Worm (Caenorhabditis elegans) whole organism, L2 larva: ENCODE measurements around the gene ent-7.

Experiments
- C34F6.9 ChIP-seq: fragments of 150-350 bp; optimal IDR thresholded peaks from 2 replicates; lab custom pipeline; 2014; ENCODE audit warnings: missing biosample characterization, missing genetic modification characterization
- F13H6.1 ChIP-seq: sonication (generic microtip); optimal IDR thresholded peaks from 2 replicates; lab custom pipeline; 2016; ENCODE audit warnings: missing genetic modification characterization, missing compliant biosample characterization
- R02D3.7 ChIP-seq: fragments of 150-350 bp; optimal IDR thresholded peaks from 2 replicates; lab custom pipeline; 2014; ENCODE audit warnings: missing biosample characterization, missing genetic modification characterization
- ZK546.5 ChIP-seq: sonication (generic microtip); optimal IDR thresholded peaks from 2 replicates; lab custom pipeline; 2017; ENCODE audit warnings: missing biosample characterization, missing genetic modification characterization
- alr-1 ChIP-seq: fragments of 150-350 bp; optimal IDR thresholded peaks from 2 replicates; lab custom pipeline; 2014; ENCODE audit warnings: missing biosample characterization, missing genetic modification characterization
- aly-2 ChIP-seq: fragments of 150-350 bp; optimal IDR thresholded peaks from 2 replicates; lab custom pipeline; 2014; ENCODE audit warnings: missing biosample characterization, missing genetic modification characterization
- ama-1 ChIP-seq: fragments of 150-350 bp; optimal IDR thresholded peaks from 2 replicates; lab custom pipeline; 2018; ENCODE audit warnings: inconsistent platforms
- blmp-1 ChIP-seq: sonication (generic microtip); optimal IDR thresholded peaks from 2 replicates; lab custom pipeline; 2017; ENCODE audit warnings: missing genetic modification characterization, mild to moderate bottlenecking, missing compliant biosample characterization, antibody characterized with exemption, moderate library complexity; ENCODE audit not compliant: insufficient read depth
- ceh-16 ChIP-seq: fragments of 150-350 bp; optimal IDR thresholded peaks from 2 replicates; lab custom pipeline; 2014; ENCODE audit warnings: missing biosample characterization, missing genetic modification characterization
- ceh-82 ChIP-seq: fragments of 150-350 bp; optimal IDR thresholded peaks from 2 replicates; lab custom pipeline; 2014; ENCODE audit warnings: missing biosample characterization, missing genetic modification characterization
- crh-2 ChIP-seq: sonication (generic microtip); optimal IDR thresholded peaks from 2 replicates; lab custom pipeline; 2017; ENCODE audit warnings: missing biosample characterization, missing genetic modification characterization
- dmd-4 ChIP-seq: sonication (generic microtip); optimal IDR thresholded peaks from 2 replicates; lab custom pipeline; 2017; ENCODE audit warnings: missing biosample characterization, missing genetic modification characterization
- egl-27 ChIP-seq: sonication (generic microtip); optimal IDR thresholded peaks from 3 replicates; lab custom pipeline; 2017; ENCODE audit warnings: missing biosample characterization, missing genetic modification reagents, missing genetic modification characterization
- elt-3 ChIP-seq: sonication (generic microtip); optimal IDR thresholded peaks from 2 replicates; lab custom pipeline; 2017; ENCODE audit warnings: missing biosample characterization, missing genetic modification characterization
- fos-1 ChIP-seq: fragments of 150-350 bp; optimal IDR thresholded peaks from 2 replicates; lab custom pipeline; 2014; ENCODE audit warnings: missing biosample characterization, missing genetic modification characterization
- gmeb-1 ChIP-seq: fragments of 150-350 bp; optimal IDR thresholded peaks from 2 replicates; lab custom pipeline; 2014; ENCODE audit warnings: missing biosample characterization, missing genetic modification characterization
- lin-11 ChIP-seq: fragments of 150-350 bp; sonication (generic microtip); optimal IDR thresholded peaks from 2 replicates; lab custom pipeline; 2014; ENCODE audit warnings: missing biosample characterization, missing genetic modification characterization, inconsistent platforms, mixed read lengths
- lin-13 ChIP-seq: fragments of 150-350 bp; optimal IDR thresholded peaks from 2 replicates; lab custom pipeline; 2014; ENCODE audit warnings: missing biosample characterization, missing genetic modification reagents, missing genetic modification characterization
- lin-39 ChIP-seq: fragments of 150-350 bp; optimal IDR thresholded peaks from 2 replicates; lab custom pipeline; 2014; ENCODE audit warnings: missing biosample characterization, missing genetic modification reagents, missing genetic modification characterization
- lsy-2 ChIP-seq, 2 experiments: fragments of 150-350 bp in 1 of 2; sonication (generic microtip) in 1 of 2; optimal IDR thresholded peaks; 2 replicates each; lab custom pipeline; 2014 to 2017; ENCODE audit warnings: missing biosample characterization in 2 of 2, missing genetic modification characterization in 2 of 2
- mab-5 ChIP-seq: fragments of 150-350 bp; optimal IDR thresholded peaks from 2 replicates; lab custom pipeline; 2014; ENCODE audit warnings: missing biosample characterization, missing genetic modification characterization
- mbf-1 ChIP-seq: sonication (generic microtip); optimal IDR thresholded peaks from 2 replicates; lab custom pipeline; 2017; ENCODE audit warnings: missing biosample characterization, missing genetic modification characterization
- mdl-1 ChIP-seq, 2 experiments: fragments of 150-350 bp in 1 of 2; sonication (generic microtip) in 1 of 2; optimal IDR thresholded peaks; 2 replicates each; lab custom pipeline; 2017; ENCODE audit warnings: missing biosample characterization in 2 of 2, missing genetic modification characterization in 2 of 2
- nhr-10 ChIP-seq: sonication (generic microtip); optimal IDR thresholded peaks from 2 replicates; lab custom pipeline; 2017; ENCODE audit warnings: missing biosample characterization, missing genetic modification characterization
- nhr-11 ChIP-seq: fragments of 150-350 bp; optimal IDR thresholded peaks from 2 replicates; lab custom pipeline; 2014; ENCODE audit warnings: missing biosample characterization, missing genetic modification characterization
- nhr-12 ChIP-seq: fragments of 150-350 bp; optimal IDR thresholded peaks from 2 replicates; lab custom pipeline; 2014; ENCODE audit warnings: missing biosample characterization, missing genetic modification characterization
- nhr-129 ChIP-seq: fragments of 150-350 bp; optimal IDR thresholded peaks from 2 replicates; lab custom pipeline; 2014; ENCODE audit warnings: missing biosample characterization, missing genetic modification characterization
- nhr-21 ChIP-seq: fragments of 150-350 bp; optimal IDR thresholded peaks from 2 replicates; lab custom pipeline; 2014; ENCODE audit warnings: missing biosample characterization, missing genetic modification characterization
- nhr-23 ChIP-seq: fragments of 150-350 bp; optimal IDR thresholded peaks from 2 replicates; lab custom pipeline; 2014; ENCODE audit warnings: missing biosample characterization, missing genetic modification reagents, missing genetic modification characterization
- nhr-237 ChIP-seq: fragments of 150-350 bp; optimal IDR thresholded peaks from 2 replicates; lab custom pipeline; 2014; ENCODE audit warnings: missing biosample characterization, missing genetic modification characterization
- nhr-25 ChIP-seq: fragments of 150-350 bp; sonication (generic microtip); optimal IDR thresholded peaks from 3 replicates; lab custom pipeline; 2014; ENCODE audit warnings: missing biosample characterization, missing genetic modification characterization
- nhr-6 ChIP-seq: fragments of 150-350 bp; optimal IDR thresholded peaks from 2 replicates; lab custom pipeline; 2014; ENCODE audit warnings: missing biosample characterization, missing genetic modification characterization
- nhr-77 ChIP-seq: fragments of 150-350 bp; optimal IDR thresholded peaks from 2 replicates; lab custom pipeline; 2014; ENCODE audit warnings: missing biosample characterization, missing genetic modification characterization
- peb-1 ChIP-seq: fragments of 150-350 bp; optimal IDR thresholded peaks from 2 replicates; lab custom pipeline; 2014; ENCODE audit warnings: missing biosample characterization, missing genetic modification characterization
- sem-4 ChIP-seq: fragments of 150-350 bp; optimal IDR thresholded peaks from 2 replicates; lab custom pipeline; 2014; ENCODE audit warnings: missing biosample characterization, missing genetic modification reagents, missing genetic modification characterization
- sma-3 ChIP-seq: sonication (generic microtip); optimal IDR thresholded peaks from 2 replicates; lab custom pipeline; 2016; ENCODE audit warnings: missing genetic modification reagents, missing genetic modification characterization, missing compliant biosample characterization
- sma-9 ChIP-seq, 2 experiments: fragments of 150-350 bp in 1 of 2; sonication (generic microtip) in 1 of 2; optimal IDR thresholded peaks; 2 replicates each; lab custom pipeline; 2014 to 2016; ENCODE audit warnings: missing genetic modification characterization in 2 of 2, mild to moderate bottlenecking in 1 of 2, missing biosample characterization in 1 of 2, missing compliant biosample characterization in 1 of 2, missing genetic modification reagents in 1 of 2, moderate library complexity in 1 of 2
- snpc-4 ChIP-seq: fragments of 150-350 bp; optimal IDR thresholded peaks from 2 replicates; lab custom pipeline; 2014; ENCODE audit warnings: missing biosample characterization, missing genetic modification characterization
- unc-55 ChIP-seq: fragments of 150-350 bp; sonication (generic microtip); optimal IDR thresholded peaks from 3 replicates; lab custom pipeline; 2014; ENCODE audit warnings: missing biosample characterization, missing genetic modification reagents, missing genetic modification characterization
- unc-62 ChIP-seq: fragments of 150-350 bp; optimal IDR thresholded peaks from 2 replicates; lab custom pipeline; 2014; ENCODE audit warnings: missing biosample characterization, missing genetic modification reagents, missing genetic modification characterization
- zag-1 ChIP-seq: fragments of 150-350 bp; optimal IDR thresholded peaks from 2 replicates; lab custom pipeline; 2014; ENCODE audit warnings: missing biosample characterization, missing genetic modification characterization
- ztf-11 ChIP-seq: sonication (generic microtip); optimal IDR thresholded peaks from 2 replicates; lab custom pipeline; 2017; ENCODE audit warnings: missing biosample characterization, missing genetic modification characterization
- ztf-4 ChIP-seq: fragments of 150-350 bp; optimal IDR thresholded peaks from 2 replicates; lab custom pipeline; 2014; ENCODE audit warnings: missing biosample characterization, missing genetic modification characterization

ent-7 gene

ce11 chrIV:10003372-10003771 lies 13.7 kb upstream of the ent-7 start, which contains the start of the genes C47E12.2 and sars-1:
TSS of gene C47E12.2 (minus strand) at chrIV:10003502.
TSS of gene sars-1 (plus strand) at chrIV:10003726.
- TF ChIP-seq R02D3.7 (tag; lab: Kevin White, UChicago) = no peak
- peak; percentile 32 for TF ChIP-seq crh-2
- TF ChIP-seq nhr-6 (tag; lab: Kevin White, UChicago) = no peak
- peak; percentile 18 for TF ChIP-seq C34F6.9 (tag; lab: Kevin White, UChicago)
- TF ChIP-seq nhr-11 (tag; lab: Kevin White, UChicago) = no peak
- peak; percentile 58 to 92 for TF ChIP-seq lsy-2 (tag; optimal IDR thresholded peaks at IDR 0.05; lab: Kevin White, UChicago)
- peak; percentile 88 for TF ChIP-seq nhr-129 (tag; lab: Kevin White, UChicago)

ce11 chrIV:10006792-10007191 lies 10.3 kb upstream of the ent-7 start, which contains the start of gene C47E12.13:
TSS of gene C47E12.13 (minus strand) at chrIV:10006892.
- TF ChIP-seq nhr-25 (tag; lab: Kevin White, UChicago) = no peak
- no peak for TF ChIP-seq gmeb-1 (tag; lab: Kevin White, UChicago)
- TF ChIP-seq lsy-2 (tag; optimal IDR thresholded peaks at IDR 0.05; lab: Kevin White, UChicago) = no peak

ce11 chrIV:10007758-10008157 lies 9.3 kb upstream of the ent-7 start:
- TF ChIP-seq C34F6.9 (tag; lab: Kevin White, UChicago) (peak; percentile 8), lin-11 (no peak), ZK546.5 (tag; lab: Kevin White, UChicago) (no peak), sma-3 (GFP tag; lab: Kevin White, UChicago) (peak; percentile 37), aly-2 (tag; lab: Kevin White, UChicago) (no peak), ztf-11 (no peak), nhr-129 (tag; lab: Kevin White, UChicago) (peak; percentile 11), sma-9 (GFP tag; optimal IDR thresholded peaks at IDR 0.05; lab: Kevin White, UChicago) (no peak), sma-9 (tag; optimal IDR thresholded peaks at IDR 0.05; lab: Kevin White, UChicago) (no peak), ama-1 (lab: Kevin White, UChicago) (no peak), sem-4 (tag; lab: Kevin White, UChicago) (no peak), fos-1 (tag; lab: Kevin White, UChicago) (peak; percentile 46), dmd-4 (no peak), blmp-1 (peak; percentile 93), mdl-1 (tag; optimal IDR thresholded peaks at IDR 0.05; lab: Kevin White, UChicago) (peak in 1 of 2 experiments; percentile 19), ceh-82 (tag; lab: Kevin White, UChicago) (no peak), mab-5 (no peak), nhr-23 (tag; lab: Kevin White, UChicago) (no peak), zag-1 (tag; lab: Kevin White, UChicago) (no peak), nhr-10 (no peak), lin-13 (GFP tag; lab: Kevin White, UChicago) (no peak), unc-55 (GFP tag; lab: Kevin White, UChicago) (no peak), ztf-4 (tag; lab: Kevin White, UChicago) (no peak), mbf-1 (tag; lab: Kevin White, UChicago) (no peak), lin-39 (tag; lab: Kevin White, UChicago) (no peak), elt-3 (no peak), crh-2 (peak; percentile 60), peb-1 (tag; lab: Kevin White, UChicago) (no peak), egl-27 (tag; lab: Kevin White, UChicago) (no peak), R02D3.7 (tag; lab: Kevin White, UChicago) (no peak), F13H6.1 (tag; lab: Kevin White, UChicago) (peak; percentile 43), nhr-237 (tag; lab: Kevin White, UChicago) (no peak), nhr-25 (tag; lab: Kevin White, UChicago) (peak; percentile 60), alr-1 (tag; lab: Kevin White, UChicago) (no peak), unc-62 (GFP tag; lab: Kevin White, UChicago) (no peak), nhr-11 (tag; lab: Kevin White, UChicago) (no peak), nhr-77 (tag; lab: Kevin White, UChicago) (no peak), lsy-2 (tag; optimal IDR thresholded peaks at IDR 0.05; lab: Kevin White, UChicago) (peak in 1 of 2 experiments; percentile 9), nhr-21 (tag; lab: Kevin White, UChicago) (peak; percentile 64), nhr-12 (tag; lab: Kevin White, UChicago) (no peak), snpc-4 (tag; lab: Kevin White, UChicago) (no peak), nhr-6 (tag; lab: Kevin White, UChicago) (no peak), ceh-16 (tag; lab: Kevin White, UChicago) (no peak)
